Worm (Caenorhabditis elegans): ENCODE data around the gene F28A12.3.

Gene F28A12.3

ce11 chrV:8601420-8601819 is 39.7 kb downstream of the F28A12.3 start, which contains the start of gene F41E6.8:
F41E6.8 (minus strand) TSS chrV:8601520.
- no peak for TF ChIP-seq nhr-67 (tag; optimal IDR thresholded peaks at IDR 0.05)

- TF ChIP-seq daf-12 (tag; optimal IDR thresholded peaks at IDR 0.05) (no peak), elt-3 (tag; optimal IDR thresholded peaks at IDR 0.05) (no peak), ZK546.5 (tag; optimal IDR thresholded peaks at IDR 0.05) (no peak), nhr-77 (tag; optimal IDR thresholded peaks at IDR 0.05) (no peak), unc-39 (tag; optimal IDR thresholded peaks at IDR 0.05) (no peak), aly-2 (tag; optimal IDR thresholded peaks at IDR 0.05) (no peak), tbx-2 (tag; optimal IDR thresholded peaks at IDR 0.05) (no peak)
These were observed 41.2 kb downstream of the F28A12.3 start for ce11 chrV:8599957-8600356.

- TF ChIP-seq skn-1 (tag; optimal IDR thresholded peaks at IDR 0.05) (no peak), ZK546.5 (tag; optimal IDR thresholded peaks at IDR 0.05) (no peak), elt-3 (tag; optimal IDR thresholded peaks at IDR 0.05) (no peak), ama-1 (optimal IDR thresholded peaks at IDR 0.05) (no peak), fkh-10 (GFP tag; optimal IDR thresholded peaks at IDR 0.05) (no peak), fkh-2 (tag; optimal IDR thresholded peaks at IDR 0.05) (no peak), snpc-4 (tag; optimal IDR thresholded peaks at IDR 0.05) (no peak), fos-1 (tag; optimal IDR thresholded peaks at IDR 0.05) (no peak), ztf-11 (tag; optimal IDR thresholded peaks at IDR 0.05) (no peak), pqm-1 (tag; optimal IDR thresholded peaks at IDR 0.05) (no peak), nhr-43 (tag; optimal IDR thresholded peaks at IDR 0.05; ENCODE audit: poor library complexity, severe bottlenecking) (no peak), nhr-67 (tag; optimal IDR thresholded peaks at IDR 0.05) (no peak), nhr-23 (tag; optimal IDR thresholded peaks at IDR 0.05) (no peak), jun-1 (tag; optimal IDR thresholded peaks at IDR 0.05) (no peak), tbx-2 (tag; optimal IDR thresholded peaks at IDR 0.05) (no peak), egl-27 (tag; optimal IDR thresholded peaks at IDR 0.05) (no peak)
These were observed 42.0 kb downstream of the F28A12.3 start, which contains the start of gene F41E6.7 for ce11 chrV:8599192-8599591. F41E6.7 (minus strand) TSS chrV:8599292.

ce11 chrV:8594105-8594964 is 46.8 kb downstream of the F28A12.3 start, which contains the start of gene tag-196:
tag-196 (plus strand) TSS chrV:8594914.
- peak; percentile 32 for TF ChIP-seq lin-39 (tag; optimal IDR thresholded peaks at IDR 0.05)
- peak; percentile 48 for TF ChIP-seq egl-5 (tag; optimal IDR thresholded peaks at IDR 0.05)
- no peak for TF ChIP-seq lsy-12 (tag; optimal IDR thresholded peaks at IDR 0.05)
- peak; percentile 24 for TF ChIP-seq nfya-1 (tag; optimal IDR thresholded peaks at IDR 0.05; ENCODE audit: insufficient read depth)
- no peak for TF ChIP-seq jun-1 (tag; optimal IDR thresholded peaks at IDR 0.05)

- TF ChIP-seq elt-1 (tag; optimal IDR thresholded peaks at IDR 0.05) = peak; percentile 58
- TF ChIP-seq egl-5 (tag; optimal IDR thresholded peaks at IDR 0.05) = peak; percentile 13
- peak; percentile 13 for TF ChIP-seq fkh-10 (GFP tag; optimal IDR thresholded peaks at IDR 0.05)
- TF ChIP-seq elt-3 (tag; optimal IDR thresholded peaks at IDR 0.05) = no peak
- TF ChIP-seq unc-62 (GFP tag; optimal IDR thresholded peaks at IDR 0.05) = peak; percentile 53
These were observed 48.4 kb downstream of the F28A12.3 start for ce11 chrV:8592691-8593307.

All from whole organism, L3 larva.